Worm (Caenorhabditis elegans): ENCODE results near the gene Y47D3A.13.

DNA sequence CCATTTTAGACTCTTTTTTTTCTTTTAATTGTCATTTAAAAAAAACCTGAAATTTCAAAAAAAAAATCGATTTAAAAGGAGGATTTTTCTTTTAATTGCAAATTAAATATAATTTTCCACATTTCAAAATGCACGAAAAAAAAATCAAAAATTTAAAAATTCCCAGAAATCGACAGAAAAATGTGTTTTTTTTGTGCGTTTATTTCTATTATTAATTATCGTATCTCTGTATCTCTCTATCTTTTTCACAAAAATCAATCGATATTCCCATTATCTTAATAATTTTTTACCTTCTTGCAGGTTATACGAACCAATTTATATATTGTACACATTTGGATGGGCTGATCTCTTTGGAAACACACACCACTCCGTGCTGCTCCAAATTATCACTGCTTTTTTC, 20.9 kb upstream of the Y47D3A.13 start, which contains the start of gene rsks-1:
- TF ChIP-seq madf-6 (GFP tag; IDR thresholded peaks at IDR 0.05) (no peak), ama-1 (optimal IDR thresholded peaks at IDR 0.05) (no peak), ama-1 (GFP tag; optimal IDR thresholded peaks at IDR 0.05) (no peak), ets-4 (GFP tag; optimal IDR thresholded peaks at IDR 0.05) (no peak), bed-1 (GFP tag; IDR thresholded peaks at IDR 0.05) (no peak), ztf-6 (GFP tag; IDR thresholded peaks at IDR 0.05) (no peak), sptf-2 (GFP tag; optimal IDR thresholded peaks at IDR 0.05) (no peak), hlh-12 (tag; optimal IDR thresholded peaks at IDR 0.05) (no peak), ceh-58 (GFP tag; IDR thresholded peaks at IDR 0.05) (no peak), aptf-2 (GFP tag; conservative IDR thresholded peaks at IDR 0.05) (no peak), snpc-4 (GFP tag; optimal IDR thresholded peaks at IDR 0.05) (no peak), snpc-4 (tag; optimal IDR thresholded peaks at IDR 0.05) (no peak)

Measured in whole organism, young adult.